Fruit fly (Drosophila melanogaster): ENCODE results near the gene aurA.
A peak's percentile ranks its signal among the peaks of the same experiment; 100 is the strongest.

aurA gene

DNA sequence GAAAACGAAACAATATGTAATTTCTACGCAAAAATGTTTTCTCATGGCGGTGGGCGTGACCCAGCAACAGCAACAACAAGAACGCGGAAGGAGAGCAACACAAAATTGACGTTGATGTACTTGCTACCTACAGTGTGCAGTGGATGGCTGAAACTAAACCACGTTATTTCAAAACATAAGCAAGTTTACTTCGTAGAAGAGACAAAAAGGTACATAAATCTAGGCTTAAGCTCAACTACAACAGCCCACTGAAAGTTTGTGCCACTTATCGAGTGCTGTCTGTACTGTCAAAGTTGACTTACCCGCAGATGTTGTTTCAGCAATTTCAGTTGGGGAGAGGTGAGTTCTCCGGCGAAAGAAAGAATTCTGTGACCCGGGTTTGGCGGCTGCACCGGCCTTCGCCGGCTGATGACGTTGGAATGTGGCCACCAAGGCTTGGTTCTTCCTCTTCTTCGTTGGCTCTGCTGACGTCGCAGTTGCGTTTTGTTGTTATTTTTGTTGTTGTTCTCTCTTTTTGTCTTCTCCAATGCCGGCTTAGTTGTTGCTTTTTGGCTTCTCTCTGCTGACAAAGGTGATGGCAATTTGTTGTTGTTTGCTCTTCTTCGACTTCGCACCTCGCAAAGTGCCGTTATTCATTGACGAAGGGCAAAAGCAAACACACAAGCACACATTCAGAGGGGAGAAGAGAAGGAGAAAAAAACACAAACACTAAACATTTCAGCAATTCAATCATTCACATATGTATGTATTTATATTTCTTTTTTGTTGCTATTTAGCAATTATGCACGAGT, 15.7 kb upstream of the aurA start (continued):
- 0 out of 2 replicates have a peak, but pooled peaks have one; percentile 30 for TF ChIP-seq CG9932 (GFP tag; IDR thresholded peaks at IDR 0.05)
- 0 out of 2 replicates have a peak, but pooled peaks have one; percentile 13 for TF ChIP-seq CG32772 (GFP tag; IDR thresholded peaks at IDR 0.05)
- peak; percentile 62; the same call in 1 of the 2 replicates for TF ChIP-seq ranshi (GFP tag; IDR thresholded peaks at IDR 0.05)
- TF ChIP-seq CG4730 (GFP tag; IDR thresholded peaks at IDR 0.05), result no peak
- TF ChIP-seq Sox102F (GFP tag; optimal IDR thresholded peaks at IDR 0.05), result peak; percentile 3
- TF ChIP-seq zen2 (GFP tag; IDR thresholded peaks at IDR 0.05; ENCODE audit: partially characterized antibody), result no peak
- peak; percentile 4 for TF ChIP-seq nmo (GFP tag; optimal IDR thresholded peaks at IDR 0.05)
- TF ChIP-seq prd (optimal IDR thresholded peaks at IDR 0.05), result no peak
- peak; percentile 56; the same call in 2 of the 3 replicates for TF ChIP-seq prd (GFP tag; IDR thresholded peaks at IDR 0.05)
- peak; percentile 19 for TF ChIP-seq ind (GFP tag; optimal IDR thresholded peaks at IDR 0.05)
- no peak for TF ChIP-seq CG5180 (GFP tag; optimal IDR thresholded peaks at IDR 0.05)
- TF ChIP-seq Spps (tag; optimal IDR thresholded peaks at IDR 0.05), result no peak
- no peak for TF ChIP-seq CG17802 (tag; optimal IDR thresholded peaks at IDR 0.05)
- no peak for TF ChIP-seq CG34224 (GFP tag; IDR thresholded peaks at IDR 0.05; ENCODE audit: partially characterized antibody)
- TF ChIP-seq odd (GFP tag; optimal IDR thresholded peaks at IDR 0.05), result no peak
- no peak for TF ChIP-seq Lpt (GFP tag; optimal IDR thresholded peaks at IDR 0.05)
- no peak for TF ChIP-seq fd102C (GFP tag; optimal IDR thresholded peaks at IDR 0.05)
- peak; percentile 49 for TF ChIP-seq CG32532 (GFP tag; IDR thresholded peaks at IDR 0.05)
- peak; percentile 3 for TF ChIP-seq CG9817 (tag; optimal IDR thresholded peaks at IDR 0.05)
- peak; percentile 43 for TF ChIP-seq crol (GFP tag; IDR thresholded peaks at IDR 0.05)
- no peak for TF ChIP-seq CG1233 (GFP tag; optimal IDR thresholded peaks at IDR 0.05)
- no peak for TF ChIP-seq CG7987 (GFP tag; optimal IDR thresholded peaks at IDR 0.05)
- no peak for TF ChIP-seq phol (tag; optimal IDR thresholded peaks at IDR 0.05)
- TF ChIP-seq CG10979 (tag; optimal IDR thresholded peaks at IDR 0.05), result no peak
- peak; percentile 62 for TF ChIP-seq Ets65A (GFP tag)
- TF ChIP-seq al (GFP tag; IDR thresholded peaks at IDR 0.05), result peak; percentile 29; the same call in 1 of the 2 replicates

DNA sequence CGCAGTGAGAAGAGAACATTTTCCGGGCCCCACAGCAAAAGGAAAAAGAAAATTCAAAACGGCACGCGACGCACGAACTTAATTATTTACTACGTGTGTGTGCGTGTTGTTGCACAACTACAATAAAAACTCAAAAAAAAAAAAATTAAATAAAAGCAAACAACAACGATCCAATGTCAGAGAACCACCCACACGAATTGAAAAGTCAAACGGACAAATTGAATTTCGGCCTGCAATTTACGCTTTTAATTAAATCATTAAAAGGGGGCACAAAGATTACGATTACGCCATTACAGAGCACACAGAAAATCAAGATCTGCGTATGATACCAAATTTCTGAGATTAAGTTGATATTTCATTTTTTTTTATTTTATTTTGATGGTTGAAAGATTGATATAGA, 15.0 kb upstream of the aurA start:
- TF ChIP-seq dmrt11E (tag; optimal IDR thresholded peaks at IDR 0.05) (no peak), CG32532 (GFP tag; IDR thresholded peaks at IDR 0.05) (no peak), wdn (GFP tag; IDR thresholded peaks at IDR 0.05) (no peak), sens (GFP tag) (peak; percentile 59), sr (GFP tag; IDR thresholded peaks at IDR 0.05) (peak; percentile 57), CG7928 (GFP tag; optimal IDR thresholded peaks at IDR 0.05) (no peak), zf30C (GFP tag; optimal IDR thresholded peaks at IDR 0.05) (no peak), Pdp1 (GFP tag; optimal IDR thresholded peaks at IDR 0.05) (peak in 1 of 2 experiments; percentile 66), Mrtf (GFP tag; IDR thresholded peaks at IDR 0.05) (no peak), caup (GFP tag; optimal IDR thresholded peaks at IDR 0.05; ENCODE audit: severe bottlenecking) (no peak), CG11093 (GFP tag; IDR thresholded peaks at IDR 0.05) (no peak)

DNA sequence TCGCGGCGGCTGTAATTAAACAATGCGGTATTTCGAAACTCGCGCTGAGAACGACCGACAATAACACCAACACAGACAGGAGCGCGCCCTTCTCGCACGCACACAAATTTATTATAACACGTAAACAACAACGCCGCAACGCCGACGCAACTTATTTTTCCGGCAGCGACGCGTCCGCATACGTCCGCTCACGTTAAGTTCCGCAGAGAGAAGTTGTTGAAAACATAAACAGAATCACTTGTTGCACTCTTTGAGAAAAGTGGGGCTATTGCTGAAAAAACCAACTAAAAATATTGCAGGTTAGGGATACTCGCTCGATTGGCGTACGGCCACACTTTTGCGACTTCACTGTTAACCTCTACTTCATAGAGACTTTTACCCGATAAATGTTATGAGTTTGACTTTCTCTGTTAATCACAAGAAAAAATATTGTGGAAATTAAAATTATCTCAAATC, 14.0 kb upstream of the aurA start, which contains the start of gene Cad87A:
Gene Cad87A (minus strand): TSS at position 227 of the 456 bp plus-strand sequence.
- TF ChIP-seq MESR4 (GFP tag; optimal IDR thresholded peaks at IDR 0.05), result peak; percentile 29
- peak; percentile 65 for TF ChIP-seq nerfin-1 (tag; optimal IDR thresholded peaks at IDR 0.05)
- TF ChIP-seq odd (GFP tag; optimal IDR thresholded peaks at IDR 0.05), result no peak
- TF ChIP-seq CG10321 (GFP tag; IDR thresholded peaks at IDR 0.05), result no peak
- peak in 1 of 2 experiments; percentile 78 for TF ChIP-seq Pdp1 (GFP tag; optimal IDR thresholded peaks at IDR 0.05)
- no peak for TF ChIP-seq Abd-B (GFP tag; optimal IDR thresholded peaks at IDR 0.05)
- TF ChIP-seq Mad (GFP tag; optimal IDR thresholded peaks at IDR 0.05), result no peak
- TF ChIP-seq Hsf (GFP tag; optimal IDR thresholded peaks at IDR 0.05), result no peak
- TF ChIP-seq CG17568 (GFP tag; optimal IDR thresholded peaks at IDR 0.05), result peak; percentile 16
- TF ChIP-seq B-H2 (GFP tag; optimal IDR thresholded peaks at IDR 0.05), result peak; percentile 6
- peak; percentile 67 for TF ChIP-seq Vsx1 (GFP tag; optimal IDR thresholded peaks at IDR 0.05)
- TF ChIP-seq Lim3 (GFP tag; IDR thresholded peaks at IDR 0.05), result no peak
- TF ChIP-seq gro (GFP tag; optimal IDR thresholded peaks at IDR 0.05), result peak; percentile 82
- no peak for TF ChIP-seq CG3726 (GFP tag; IDR thresholded peaks at IDR 0.05)
